Fruit fly (Drosophila melanogaster): ENCODE data around the gene CG9701.

Gene CG9701

DNA sequence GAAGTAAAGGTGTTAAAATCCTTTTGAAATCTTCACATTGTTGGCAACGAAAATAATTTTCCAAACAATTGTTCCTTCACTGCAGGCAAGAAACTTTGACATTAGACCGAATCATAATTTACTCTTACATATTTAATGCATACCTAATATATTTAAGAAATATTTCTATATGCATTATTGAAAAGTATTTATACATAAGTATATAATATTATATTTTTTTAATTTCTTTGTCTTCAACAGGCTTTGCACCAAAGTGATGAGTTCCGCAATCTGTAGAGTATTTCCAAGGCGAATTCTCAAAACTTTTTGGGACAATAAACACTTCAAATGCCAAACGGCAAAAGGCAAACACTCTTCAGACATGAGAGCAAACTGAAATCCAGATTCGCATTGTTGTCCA, 36.3 kb upstream of the CG9701 start (continued):
- peak; percentile 42 for TF ChIP-seq CG30403 (GFP tag; optimal IDR thresholded peaks at IDR 0.05)
- TF ChIP-seq CG1602 (GFP tag; optimal IDR thresholded peaks at IDR 0.05), result no peak
- TF ChIP-seq br (optimal IDR thresholded peaks at IDR 0.05), result no peak
- peak; percentile 75 for TF ChIP-seq CG17359 (tag; optimal IDR thresholded peaks at IDR 0.05)
- TF ChIP-seq psq (GFP tag; optimal IDR thresholded peaks at IDR 0.05), result no peak
- peak; percentile 93 for TF ChIP-seq D19A (tag; optimal IDR thresholded peaks at IDR 0.05)
- TF ChIP-seq CG11695 (GFP tag; IDR thresholded peaks at IDR 0.05), result peak; percentile 44; the same call in 2 of the 3 replicates
- TF ChIP-seq CG10979 (tag; optimal IDR thresholded peaks at IDR 0.05), result peak; percentile 49
- no peak for TF ChIP-seq en (GFP tag; optimal IDR thresholded peaks at IDR 0.05)
- peak; percentile 60 for TF ChIP-seq H2.0 (GFP tag; IDR thresholded peaks at IDR 0.05)
- TF ChIP-seq ttk (GFP tag; IDR thresholded peaks at IDR 0.05), result peak; percentile 65
- no peak for TF ChIP-seq CG4360 (GFP tag; IDR thresholded peaks at IDR 0.05)
- peak; percentile 32; the same call in 1 of the 2 replicates for TF ChIP-seq Ada2b (GFP tag; IDR thresholded peaks at IDR 0.05)
- TF ChIP-seq CoRest (tag; optimal IDR thresholded peaks at IDR 0.05), result peak; percentile 37
- TF ChIP-seq Ssrp (tag; optimal IDR thresholded peaks at IDR 0.05), result peak; percentile 48
- peak; percentile 37 for TF ChIP-seq CG17385 (GFP tag; optimal IDR thresholded peaks at IDR 0.05)
- TF ChIP-seq Dbx (GFP tag; IDR thresholded peaks at IDR 0.05), result 0 out of 3 replicates have a peak, but pooled peaks have one; percentile 21
- peak; percentile 72 for TF ChIP-seq row (GFP tag; IDR thresholded peaks at IDR 0.05)
- peak; percentile 4 for TF ChIP-seq CG15601 (tag; optimal IDR thresholded peaks at IDR 0.05)
- TF ChIP-seq ara (GFP tag; IDR thresholded peaks at IDR 0.05), result 0 out of 2 replicates have a peak, but pooled peaks have one; percentile 39
- no peak for TF ChIP-seq CG5180 (GFP tag; optimal IDR thresholded peaks at IDR 0.05)
- peak; percentile 44 for TF ChIP-seq CG32772 (GFP tag; IDR thresholded peaks at IDR 0.05)
- no peak for TF ChIP-seq NfI (GFP tag; optimal IDR thresholded peaks at IDR 0.05)
- peak; percentile 55; the same call in 1 of the 2 replicates for TF ChIP-seq Awh (GFP tag; IDR thresholded peaks at IDR 0.05)
- TF ChIP-seq pan (optimal IDR thresholded peaks at IDR 0.05), result no peak
- TF ChIP-seq pan (GFP tag; optimal IDR thresholded peaks at IDR 0.05 in 1 of 2, IDR thresholded peaks at IDR 0.05 in 1 of 2), result peak in 1 of 2 experiments; percentile 64
- no peak for TF ChIP-seq sc (optimal IDR thresholded peaks at IDR 0.05)
- peak; percentile 1 for TF ChIP-seq sc (GFP tag; optimal IDR thresholded peaks at IDR 0.05)
- TF ChIP-seq CG1233 (GFP tag; optimal IDR thresholded peaks at IDR 0.05), result peak; percentile 16
- peak; percentile 7 for TF ChIP-seq CG9817 (tag; optimal IDR thresholded peaks at IDR 0.05)
- peak; percentile 40; the same call in 1 of the 3 replicates for TF ChIP-seq ci (GFP tag; IDR thresholded peaks at IDR 0.05)
- no peak for TF ChIP-seq CG6791 (GFP tag; IDR thresholded peaks at IDR 0.05; ENCODE audit: partially characterized antibody)
- peak; percentile 30 for TF ChIP-seq CG10209 (GFP tag; optimal IDR thresholded peaks at IDR 0.05)
- peak; percentile 34 for TF ChIP-seq Xbp1 (GFP tag; optimal IDR thresholded peaks at IDR 0.05)
- no peak for TF ChIP-seq Spps (tag; optimal IDR thresholded peaks at IDR 0.05)
- TF ChIP-seq Oli (tag; optimal IDR thresholded peaks at IDR 0.05), result peak; percentile 56
- no peak for TF ChIP-seq CG15479 (GFP tag; optimal IDR thresholded peaks at IDR 0.05)
- TF ChIP-seq lola (GFP tag; optimal IDR thresholded peaks at IDR 0.05), result peak in 1 of 3 experiments; percentile 2
- no peak for TF ChIP-seq Bteb2 (GFP tag; optimal IDR thresholded peaks at IDR 0.05)
- TF ChIP-seq phol (tag; optimal IDR thresholded peaks at IDR 0.05), result peak; percentile 46
- TF ChIP-seq sug (tag; optimal IDR thresholded peaks at IDR 0.05), result no peak
- peak; percentile 54 for TF ChIP-seq stc (GFP tag; IDR thresholded peaks at IDR 0.05)
- peak; percentile 6 for TF ChIP-seq trem (tag; optimal IDR thresholded peaks at IDR 0.05)
- peak; percentile 66 for TF ChIP-seq Ptx1 (GFP tag; IDR thresholded peaks at IDR 0.05)
- TF ChIP-seq CG2678 (tag; optimal IDR thresholded peaks at IDR 0.05), result peak; percentile 67
- no peak for TF ChIP-seq chif (GFP tag; optimal IDR thresholded peaks at IDR 0.05)
- TF ChIP-seq sens-2 (GFP tag; IDR thresholded peaks at IDR 0.05), result no peak
- peak; percentile 63 for TF ChIP-seq CG12391 (tag; optimal IDR thresholded peaks at IDR 0.05)
- peak; percentile 20 for TF ChIP-seq CG18764 (GFP tag; optimal IDR thresholded peaks at IDR 0.05)
- no peak for TF ChIP-seq sima (GFP tag; optimal IDR thresholded peaks at IDR 0.05)
- peak; percentile 14 for TF ChIP-seq CG9727 (GFP tag; optimal IDR thresholded peaks at IDR 0.05)
